Fruit fly (Drosophila melanogaster) Kc167 (cell line): ENCODE results near the gene CG14036.

ENCODE experiments used
- Myc ChIP-seq: fragments of >200 bp; optimal IDR thresholded peaks from 2 replicates; lab custom pipeline; 2017; ENCODE audit warnings: missing external identifiers
- psq ChIP-seq: fragments of >200 bp; optimal IDR thresholded peaks from 2 replicates; lab custom pipeline; 2017; ENCODE audit warnings: missing external identifiers
- ttk ChIP-seq: sonication (Bioruptor generic); optimal IDR thresholded peaks from 2 replicates; lab custom pipeline; 2017; ENCODE audit warnings: missing external identifiers

- no peak for TF ChIP-seq Myc
- TF ChIP-seq ttk = no peak
- no peak for TF ChIP-seq psq (lab: Kevin White, UChicago)
These were observed 37.3 kb upstream of the CG14036 start for dm6 chr2L:5092145-5092544.
